Worm (Caenorhabditis elegans) whole organism, L3 larva: Measurements from ENCODE around the gene Y94H6A.5.

Source experiments
- R02D3.7 ChIP-seq: fragments of 150-350 bp; optimal IDR thresholded peaks from 2 replicates; lab custom pipeline; 2014; ENCODE audit warnings: missing biosample characterization, missing genetic modification characterization
- ZK546.5 ChIP-seq: sonication (generic microtip); optimal IDR thresholded peaks from 2 replicates; lab custom pipeline; 2017; ENCODE audit warnings: missing biosample characterization, missing genetic modification characterization
- aly-2 ChIP-seq: fragments of 150-350 bp; optimal IDR thresholded peaks from 2 replicates; lab custom pipeline; 2014; ENCODE audit warnings: missing biosample characterization, missing genetic modification characterization
- ama-1 ChIP-seq: fragments of 150-350 bp; optimal IDR thresholded peaks from 2 replicates; lab custom pipeline; 2018
- ceh-28 ChIP-seq: fragments of 150-350 bp; optimal IDR thresholded peaks from 2 replicates; lab custom pipeline; 2014; ENCODE audit warnings: missing biosample characterization, missing genetic modification reagents, missing genetic modification characterization
- ceh-82 ChIP-seq: fragments of 150-350 bp; optimal IDR thresholded peaks from 2 replicates; lab custom pipeline; 2014; ENCODE audit warnings: missing biosample characterization, missing genetic modification characterization
- ceh-9 ChIP-seq: sonication (generic microtip); optimal IDR thresholded peaks from 2 replicates; lab custom pipeline; 2018; ENCODE audit warnings: missing biosample characterization, missing genetic modification characterization
- daf-12 ChIP-seq: fragments of 150-350 bp; optimal IDR thresholded peaks from 2 replicates; lab custom pipeline; 2014; ENCODE audit warnings: missing biosample characterization, missing genetic modification reagents, missing genetic modification characterization
- egl-27 ChIP-seq: sonication (generic microtip); optimal IDR thresholded peaks from 4 replicates; lab custom pipeline; 2017; ENCODE audit warnings: missing biosample characterization, missing genetic modification reagents, missing genetic modification characterization
- egl-5 ChIP-seq: fragments of 150-350 bp; optimal IDR thresholded peaks from 2 replicates; lab custom pipeline; 2017; ENCODE audit warnings: missing biosample characterization, missing genetic modification reagents, missing genetic modification characterization, inconsistent platforms
- elt-2 ChIP-seq: sonication (generic microtip); optimal IDR thresholded peaks from 2 replicates; lab custom pipeline; 2016; ENCODE audit warnings: missing genetic modification reagents, mild to moderate bottlenecking, missing genetic modification characterization, missing compliant biosample characterization
- elt-3 ChIP-seq, 3 experiments: fragments of 150-350 bp in 1 of 3; sonication (generic microtip) in 2 of 3; optimal IDR thresholded peaks; 2 replicates in 2 of 3; 4 replicates in 1 of 3; lab custom pipeline; 2014 to 2017; ENCODE audit warnings: missing biosample characterization in 3 of 3, missing genetic modification characterization in 3 of 3
- fkh-10 ChIP-seq: sonication (generic microtip); optimal IDR thresholded peaks from 2 replicates; lab custom pipeline; 2017; ENCODE audit warnings: missing biosample characterization, missing genetic modification reagents, missing genetic modification characterization
- fkh-2 ChIP-seq: fragments of 150-350 bp; optimal IDR thresholded peaks from 2 replicates; lab custom pipeline; 2014; ENCODE audit warnings: missing biosample characterization, missing genetic modification reagents, missing genetic modification characterization
- fos-1 ChIP-seq: fragments of 150-350 bp; optimal IDR thresholded peaks from 2 replicates; lab custom pipeline; 2014; ENCODE audit warnings: missing biosample characterization, missing genetic modification characterization
- hmg-11 ChIP-seq: sonication (generic microtip); optimal IDR thresholded peaks from 2 replicates; lab custom pipeline; 2016; ENCODE audit warnings: missing genetic modification characterization, missing compliant biosample characterization
- lin-15B ChIP-seq: fragments of 150-350 bp; optimal IDR thresholded peaks from 2 replicates; lab custom pipeline; 2014; ENCODE audit warnings: missing biosample characterization, missing genetic modification characterization
- lin-39 ChIP-seq: fragments of 150-350 bp; optimal IDR thresholded peaks from 2 replicates; lab custom pipeline; 2018; ENCODE audit warnings: missing biosample characterization, missing genetic modification reagents, missing genetic modification characterization
- lsy-12 ChIP-seq: sonication (generic microtip); optimal IDR thresholded peaks from 2 replicates; lab custom pipeline; 2016; ENCODE audit warnings: mild to moderate bottlenecking, missing genetic modification characterization, missing compliant biosample characterization
- mdl-1 ChIP-seq: fragments of 150-350 bp; optimal IDR thresholded peaks from 2 replicates; lab custom pipeline; 2014; ENCODE audit warnings: missing biosample characterization, missing genetic modification characterization
- mml-1 ChIP-seq: fragments of 150-350 bp; sonication (generic microtip); optimal IDR thresholded peaks from 3 replicates; lab custom pipeline; 2014; ENCODE audit warnings: missing biosample characterization, missing genetic modification characterization
- nfya-1 ChIP-seq: sonication (generic microtip); optimal IDR thresholded peaks from 2 replicates; lab custom pipeline; 2017; ENCODE audit warnings: missing genetic modification characterization, mild to moderate bottlenecking, missing compliant biosample characterization, antibody characterized with exemption, moderate library complexity; ENCODE audit not compliant: insufficient read depth
- nhr-11 ChIP-seq: fragments of 150-350 bp; optimal IDR thresholded peaks from 2 replicates; lab custom pipeline; 2014; ENCODE audit warnings: missing biosample characterization, missing genetic modification characterization
- nhr-12 ChIP-seq: fragments of 150-350 bp; optimal IDR thresholded peaks from 2 replicates; lab custom pipeline; 2014; ENCODE audit warnings: missing biosample characterization, missing genetic modification characterization
- nhr-23 ChIP-seq: fragments of 150-350 bp; optimal IDR thresholded peaks from 2 replicates; lab custom pipeline; 2014; ENCODE audit warnings: missing biosample characterization, missing genetic modification reagents, missing genetic modification characterization
- nhr-25 ChIP-seq: sonication (generic microtip); optimal IDR thresholded peaks from 2 replicates; lab custom pipeline; 2017; ENCODE audit warnings: missing biosample characterization, missing genetic modification characterization
- nhr-28 ChIP-seq: fragments of 150-350 bp; optimal IDR thresholded peaks from 2 replicates; lab custom pipeline; 2014; ENCODE audit warnings: missing biosample characterization, missing genetic modification characterization
- nhr-43 ChIP-seq: sonication (generic microtip); optimal IDR thresholded peaks from 2 replicates; lab custom pipeline; 2016; ENCODE audit warnings: mild to moderate bottlenecking, missing genetic modification characterization, missing compliant biosample characterization; ENCODE audit not compliant: poor library complexity, severe bottlenecking
- nhr-67 ChIP-seq: fragments of 150-350 bp; optimal IDR thresholded peaks from 2 replicates; lab custom pipeline; 2014; ENCODE audit warnings: missing biosample characterization, missing genetic modification characterization
- pha-4 ChIP-seq: fragments of 150-350 bp; optimal IDR thresholded peaks from 2 replicates; lab custom pipeline; 2014; ENCODE audit warnings: missing biosample characterization, missing genetic modification reagents, missing genetic modification characterization
- pqm-1 ChIP-seq: fragments of 150-350 bp; optimal IDR thresholded peaks from 2 replicates; lab custom pipeline; 2017; ENCODE audit warnings: missing biosample characterization, missing genetic modification characterization, inconsistent platforms
- skn-1 ChIP-seq: fragments of 150-350 bp; optimal IDR thresholded peaks from 2 replicates; lab custom pipeline; 2014; ENCODE audit warnings: missing biosample characterization, missing genetic modification characterization
- snpc-4 ChIP-seq: fragments of 150-350 bp; optimal IDR thresholded peaks from 2 replicates; lab custom pipeline; 2014; ENCODE audit warnings: missing biosample characterization, missing genetic modification characterization
- tbx-2 ChIP-seq: sonication (generic microtip); optimal IDR thresholded peaks from 2 replicates; lab custom pipeline; 2016; ENCODE audit warnings: mild to moderate bottlenecking, missing genetic modification characterization, missing compliant biosample characterization
- unc-39 ChIP-seq: sonication (generic microtip); optimal IDR thresholded peaks from 4 replicates; lab custom pipeline; 2017; ENCODE audit warnings: missing biosample characterization, missing genetic modification characterization
- unc-62 ChIP-seq: fragments of 150-350 bp; sonication (generic microtip); optimal IDR thresholded peaks from 4 replicates; lab custom pipeline; 2014; ENCODE audit warnings: missing biosample characterization, missing genetic modification reagents, missing genetic modification characterization
- zag-1 ChIP-seq: fragments of 150-350 bp; optimal IDR thresholded peaks from 2 replicates; lab custom pipeline; 2014; ENCODE audit warnings: missing biosample characterization, missing genetic modification characterization
- ztf-11 ChIP-seq: fragments of 150-350 bp; optimal IDR thresholded peaks from 2 replicates; lab custom pipeline; 2014; ENCODE audit warnings: missing biosample characterization, missing genetic modification characterization
- ztf-4 ChIP-seq: fragments of 150-350 bp; optimal IDR thresholded peaks from 2 replicates; lab custom pipeline; 2014; ENCODE audit warnings: missing biosample characterization, missing genetic modification characterization

Gene Y94H6A.5

DNA sequence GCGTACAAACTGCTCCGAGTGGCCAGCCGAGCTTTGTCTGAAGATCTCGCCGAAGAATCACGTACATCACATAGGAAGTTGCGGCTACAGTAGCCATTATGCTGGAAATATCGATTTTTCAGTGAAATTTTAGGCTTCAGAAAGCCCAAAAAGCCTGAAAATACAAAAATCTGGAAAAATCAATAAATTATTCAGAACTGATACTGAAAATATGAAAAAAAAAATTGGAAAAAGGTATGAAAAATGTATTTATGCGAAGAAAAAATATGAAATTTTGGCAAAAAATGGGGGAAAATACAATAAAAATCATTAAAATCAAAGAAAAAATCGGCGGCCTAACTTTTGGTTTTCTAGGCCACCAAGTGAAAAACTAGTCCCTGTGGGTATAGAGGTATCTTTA lies 9.2 kb upstream of the Y94H6A.5 start, which contains the start of gene Y94H6A.12:
Gene Y94H6A.12, minus strand, starts transcription at position 101 of the 400 bp plus-strand sequence.
- TF ChIP-seq egl-5 (tag; lab: Kevin White, UChicago) (no peak), fkh-10 (GFP tag; lab: Kevin White, UChicago) (no peak), egl-27 (tag; lab: Kevin White, UChicago) (no peak)

- TF ChIP-seq pqm-1 (tag; lab: Kevin White, UChicago), result peak; percentile 60
- no peak for TF ChIP-seq ztf-11 (tag; lab: Kevin White, UChicago)
- TF ChIP-seq pha-4 (tag; lab: Kevin White, UChicago), result peak; percentile 31
- TF ChIP-seq lin-15B (tag; lab: Kevin White, UChicago), result peak; percentile 18
- no peak for TF ChIP-seq unc-39 (tag; lab: Kevin White, UChicago)
- TF ChIP-seq nfya-1, result peak; percentile 0
- peak; percentile 34 for TF ChIP-seq skn-1
- no peak for TF ChIP-seq egl-27 (tag; lab: Kevin White, UChicago)
- TF ChIP-seq lsy-12 (tag; lab: Kevin White, UChicago), result no peak
- TF ChIP-seq elt-2 (tag; lab: Kevin White, UChicago), result peak; percentile 60
Observed at ce11 chrIV:2711122-2711669, 7.4 kb upstream of the Y94H6A.5 start.

ce11 chrIV:2710203-2710935 lies 6.6 kb upstream of the Y94H6A.5 start, which contains the start of gene Y94H6A.10:
Y94H6A.10 (minus strand) TSS chrIV:2710666.
- TF ChIP-seq ama-1 (lab: Kevin White, UChicago) (peak; percentile 79), pha-4 (tag; lab: Kevin White, UChicago) (no peak), mdl-1 (tag; lab: Kevin White, UChicago) (no peak)

- TF ChIP-seq fos-1 (tag; lab: Kevin White, UChicago) (peak; percentile 52), pha-4 (tag; lab: Kevin White, UChicago) (peak; percentile 39), elt-2 (tag; lab: Kevin White, UChicago) (peak; percentile 55), ztf-11 (tag; lab: Kevin White, UChicago) (no peak), elt-3 (tag; optimal IDR thresholded peaks at IDR 0.05; lab: Kevin White, UChicago) (no peak)
Observed at ce11 chrIV:2709590-2710201, 5.9 kb upstream of the Y94H6A.5 start.

- TF ChIP-seq ceh-28 (tag; lab: Kevin White, UChicago) (peak; percentile 73), elt-3 (tag; optimal IDR thresholded peaks at IDR 0.05; lab: Kevin White, UChicago) (no peak), ztf-11 (tag; lab: Kevin White, UChicago) (no peak), daf-12 (no peak), fkh-10 (GFP tag; lab: Kevin White, UChicago) (peak; percentile 78), nhr-28 (no peak), unc-39 (tag; lab: Kevin White, UChicago) (no peak), ceh-9 (no peak), ZK546.5 (tag; lab: Kevin White, UChicago) (no peak), lin-39 (peak; percentile 92), zag-1 (tag; lab: Kevin White, UChicago) (no peak), R02D3.7 (tag; lab: Kevin White, UChicago) (peak; percentile 45), nhr-43 (tag; lab: Kevin White, UChicago) (peak; percentile 60), pha-4 (tag; lab: Kevin White, UChicago) (peak; percentile 83), nhr-12 (no peak), ztf-4 (no peak), nhr-25 (tag; lab: Kevin White, UChicago) (peak; percentile 48), snpc-4 (tag; lab: Kevin White, UChicago) (peak; percentile 58), nhr-67 (tag; lab: Kevin White, UChicago) (no peak), tbx-2 (tag; lab: Kevin White, UChicago) (peak; percentile 64), fkh-2 (tag; lab: Kevin White, UChicago) (no peak), hmg-11 (tag; lab: Kevin White, UChicago) (peak; percentile 99), pqm-1 (tag; lab: Kevin White, UChicago) (peak; percentile 35), aly-2 (tag; lab: Kevin White, UChicago) (no peak), mml-1 (tag; lab: Kevin White, UChicago) (no peak), nhr-11 (peak; percentile 50), ceh-82 (tag; lab: Kevin White, UChicago) (no peak), skn-1 (peak; percentile 17), elt-2 (tag; lab: Kevin White, UChicago) (peak; percentile 57), nhr-23 (tag; lab: Kevin White, UChicago) (peak; percentile 71), ama-1 (lab: Kevin White, UChicago) (no peak), egl-27 (tag; lab: Kevin White, UChicago) (peak; percentile 39), unc-62 (GFP tag; lab: Kevin White, UChicago) (no peak)
Observed at ce11 chrIV:2708329-2708965, 4.7 kb upstream of the Y94H6A.5 start.
